Worm (Caenorhabditis elegans) whole organism, L1 larva: Measurements from ENCODE around the gene Y37A1B.4.

ENCODE experiments used
- C34B4.2 ChIP-seq: sonication (generic microtip); optimal IDR thresholded peaks from 2 replicates; lab custom pipeline; 2017; ENCODE audit warnings: mild to moderate bottlenecking, missing genetic modification characterization, missing compliant biosample characterization
- ama-1 ChIP-seq: fragments of 150-350 bp; optimal IDR thresholded peaks from 2 replicates; lab custom pipeline; 2014
- ceh-82 ChIP-seq, 3 experiments: fragments of 150-350 bp in 1 of 3; sonication (generic microtip) in 2 of 3; optimal IDR thresholded peaks; 2 replicates each; lab custom pipeline; 2014 to 2017; ENCODE audit warnings: missing biosample characterization in 3 of 3, missing genetic modification characterization in 3 of 3
- dpl-1 ChIP-seq, 3 experiments: fragments of 150-350 bp in 2 of 3; sonication (generic microtip) in 1 of 3; optimal IDR thresholded peaks; 2 replicates each; lab custom pipeline; 2014 to 2017; ENCODE audit warnings: missing biosample characterization in 3 of 3, missing genetic modification characterization in 3 of 3, missing genetic modification reagents in 3 of 3
- egl-27 ChIP-seq, 2 experiments: fragments of 150-350 bp in 1 of 2; sonication (generic microtip); optimal IDR thresholded peaks; 3 replicates each; lab custom pipeline; 2017 to 2018; ENCODE audit warnings: missing biosample characterization in 2 of 2, missing genetic modification characterization in 2 of 2, missing genetic modification reagents in 2 of 2
- elt-2 ChIP-seq: sonication (generic microtip); optimal IDR thresholded peaks from 2 replicates; lab custom pipeline; 2016; ENCODE audit warnings: missing genetic modification characterization, mild to moderate bottlenecking, inconsistent platforms, missing compliant biosample characterization, missing genetic modification reagents
- elt-3 ChIP-seq, 6 experiments: fragments of 150-350 bp in 1 of 6; sonication (generic microtip); optimal IDR thresholded peaks; 2 replicates each; lab custom pipeline; 2017 to 2018; ENCODE audit warnings: missing biosample characterization in 6 of 6, missing genetic modification characterization in 6 of 6, inconsistent platforms in 1 of 6
- lin-13 ChIP-seq: fragments of 150-350 bp; optimal IDR thresholded peaks from 2 replicates; lab custom pipeline; 2014; ENCODE audit warnings: missing biosample characterization, missing genetic modification reagents, missing genetic modification characterization
- nhr-11 ChIP-seq: fragments of 150-350 bp; optimal IDR thresholded peaks from 2 replicates; lab custom pipeline; 2014; ENCODE audit warnings: missing biosample characterization, missing genetic modification characterization
- sptf-1 ChIP-seq: fragments of 150-350 bp; optimal IDR thresholded peaks from 2 replicates; lab custom pipeline; 2014; ENCODE audit warnings: missing biosample characterization, missing genetic modification characterization
- sup-37 ChIP-seq: fragments of 200-800 bp; sonication (Bioruptor generic); optimal IDR thresholded peaks from 2 replicates; lab custom pipeline; 2018; ENCODE audit warnings: mild to moderate bottlenecking, missing genetic modification characterization, missing compliant biosample characterization
- unc-62 ChIP-seq: fragments of 150-350 bp; optimal IDR thresholded peaks from 2 replicates; lab custom pipeline; 2014; ENCODE audit warnings: missing biosample characterization, missing genetic modification reagents, missing genetic modification characterization
- vab-15 ChIP-seq: sonication (generic microtip); optimal IDR thresholded peaks from 2 replicates; lab custom pipeline; 2017; ENCODE audit warnings: missing genotype, mild to moderate bottlenecking, missing genetic modification characterization, missing compliant biosample characterization
- zag-1 ChIP-seq: fragments of 150-350 bp; optimal IDR thresholded peaks from 2 replicates; lab custom pipeline; 2014; ENCODE audit warnings: missing biosample characterization, missing genetic modification characterization

DNA sequence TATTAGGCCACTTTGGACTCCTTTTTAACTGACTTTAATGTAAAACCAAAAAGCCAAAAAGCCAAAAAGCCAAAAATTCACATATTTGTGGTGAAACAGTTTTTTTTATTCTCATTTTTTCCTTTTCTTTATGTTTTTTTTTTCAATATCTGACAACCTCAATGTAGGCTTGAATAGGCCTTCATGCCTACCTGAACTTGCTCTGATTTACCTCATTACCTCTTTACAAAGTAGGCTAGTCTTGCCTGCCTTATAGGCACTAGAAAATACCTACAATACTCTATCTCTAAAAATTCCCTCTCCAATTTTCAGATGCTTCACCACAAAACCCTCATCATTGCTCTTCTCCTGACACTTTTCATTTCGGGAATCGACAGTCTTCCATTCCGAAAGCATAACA lies 45.8 kb upstream of the Y37A1B.4 start, which contains the start of gene ins-34:
- TF ChIP-seq unc-62, result no peak
- TF ChIP-seq elt-2 (tag; lab: Kevin White, UChicago), result no peak
- TF ChIP-seq vab-15 (tag; lab: Kevin White, UChicago), result no peak
- no peak for TF ChIP-seq ama-1 (lab: Kevin White, UChicago)
- TF ChIP-seq dpl-1 (GFP tag; optimal IDR thresholded peaks at IDR 0.05; lab: Kevin White, UChicago), result no peak
- no peak for TF ChIP-seq lin-13 (GFP tag; lab: Kevin White, UChicago)
- no peak for TF ChIP-seq C34B4.2
- no peak for TF ChIP-seq sup-37 (GFP tag; lab: Kevin White, UChicago)
- no peak for TF ChIP-seq sptf-1 (tag; lab: Kevin White, UChicago)
- TF ChIP-seq elt-3 (tag; optimal IDR thresholded peaks at IDR 0.05; lab: Kevin White, UChicago), result no peak
- TF ChIP-seq egl-27 (tag; optimal IDR thresholded peaks at IDR 0.05; lab: Kevin White, UChicago), result no peak
- no peak for TF ChIP-seq ceh-82 (tag; optimal IDR thresholded peaks at IDR 0.05; lab: Kevin White, UChicago)
- TF ChIP-seq zag-1 (tag; lab: Kevin White, UChicago), result no peak
- TF ChIP-seq nhr-11, result no peak
